Fruit fly (Drosophila melanogaster): ENCODE results near the gene CG15554.

The CG15554 gene

DNA sequence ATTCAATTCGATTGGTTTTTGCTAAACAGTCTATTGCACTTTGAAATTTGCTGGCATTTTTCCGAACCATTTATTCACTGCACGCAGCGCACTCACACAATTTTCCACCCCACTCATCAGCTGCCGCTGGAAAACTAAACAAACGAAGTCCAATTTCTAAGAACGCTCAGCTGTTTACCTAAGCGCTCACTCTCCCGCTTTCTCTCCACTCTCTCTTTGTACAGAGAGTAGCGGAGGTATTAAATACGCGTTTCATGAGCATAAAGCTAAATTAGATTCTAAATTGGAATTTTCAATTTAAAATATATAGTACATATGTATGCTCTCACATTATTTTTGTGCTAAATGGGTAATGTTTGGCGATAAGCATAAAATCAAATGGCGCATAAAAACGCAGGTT is 43.0 kb downstream of the CG15554 start, which contains the start of gene stops (continued):
- TF ChIP-seq Myb (GFP tag; optimal IDR thresholded peaks at IDR 0.05), result no peak
- TF ChIP-seq D19A (tag; optimal IDR thresholded peaks at IDR 0.05), result no peak
- peak; percentile 7 for TF ChIP-seq dmrt99B (tag; optimal IDR thresholded peaks at IDR 0.05)
- TF ChIP-seq chm (GFP tag; IDR thresholded peaks at IDR 0.05), result peak; percentile 74
- TF ChIP-seq CG30403 (GFP tag; optimal IDR thresholded peaks at IDR 0.05), result no peak
- peak; percentile 49 for TF ChIP-seq bcd (GFP tag; optimal IDR thresholded peaks at IDR 0.05)
- TF ChIP-seq CG18764 (GFP tag; optimal IDR thresholded peaks at IDR 0.05), result peak; percentile 46
- 0 out of 2 replicates have a peak, but pooled peaks have one; percentile 30 for TF ChIP-seq CG32532 (GFP tag; IDR thresholded peaks at IDR 0.05)
- no peak for TF ChIP-seq CG10274 (GFP tag; optimal IDR thresholded peaks at IDR 0.05)
- TF ChIP-seq CG11504 (tag; optimal IDR thresholded peaks at IDR 0.05), result peak; percentile 14
- peak; percentile 11 for TF ChIP-seq CG18619 (GFP tag; optimal IDR thresholded peaks at IDR 0.05)
- TF ChIP-seq Fer3 (tag; optimal IDR thresholded peaks at IDR 0.05), result peak; percentile 52
- TF ChIP-seq kah (GFP tag; optimal IDR thresholded peaks at IDR 0.05), result peak; percentile 34
- TF ChIP-seq crc (GFP tag; optimal IDR thresholded peaks at IDR 0.05), result peak; percentile 10
- TF ChIP-seq psq (GFP tag; optimal IDR thresholded peaks at IDR 0.05), result no peak
- TF ChIP-seq Dp (GFP tag; optimal IDR thresholded peaks at IDR 0.05), result no peak
- TF ChIP-seq crol (GFP tag; IDR thresholded peaks at IDR 0.05), result no peak
- TF ChIP-seq CG18476 (GFP tag; optimal IDR thresholded peaks at IDR 0.05), result peak; percentile 43
- TF ChIP-seq CG8924 (tag; optimal IDR thresholded peaks at IDR 0.05), result no peak
- peak; percentile 28 for TF ChIP-seq CG10209 (GFP tag; optimal IDR thresholded peaks at IDR 0.05)
- TF ChIP-seq CG14965 (GFP tag; optimal IDR thresholded peaks at IDR 0.05; ENCODE audit: borderline replicate concordance), result peak; percentile 15
- no peak for TF ChIP-seq CG6654 (GFP tag; optimal IDR thresholded peaks at IDR 0.05)
- TF ChIP-seq gem (tag; optimal IDR thresholded peaks at IDR 0.05), result peak; percentile 31
- TF ChIP-seq CG13894 (tag; optimal IDR thresholded peaks at IDR 0.05), result no peak
- TF ChIP-seq CG12942 (GFP tag; optimal IDR thresholded peaks at IDR 0.05), result peak; percentile 42
- TF ChIP-seq emc (GFP tag; optimal IDR thresholded peaks at IDR 0.05), result no peak
- peak; percentile 40 for TF ChIP-seq CG12236 (GFP tag; optimal IDR thresholded peaks at IDR 0.05)
- no peak for TF ChIP-seq lola (GFP tag; optimal IDR thresholded peaks at IDR 0.05)
- no peak for TF ChIP-seq Max (GFP tag; optimal IDR thresholded peaks at IDR 0.05)
- no peak for TF ChIP-seq gcm (GFP tag; optimal IDR thresholded peaks at IDR 0.05)
- TF ChIP-seq CG16813 (GFP tag; IDR thresholded peaks at IDR 0.05; ENCODE audit: partially characterized antibody), result no peak
- no peak for TF ChIP-seq klu (GFP tag; IDR thresholded peaks at IDR 0.05)
- TF ChIP-seq corto (GFP tag; optimal IDR thresholded peaks at IDR 0.05), result no peak
- no peak for TF ChIP-seq Hr3 (GFP tag; optimal IDR thresholded peaks at IDR 0.05)
- no peak for TF ChIP-seq D (optimal IDR thresholded peaks at IDR 0.05)
- TF ChIP-seq D (GFP tag; optimal IDR thresholded peaks at IDR 0.05), result peak; percentile 19
- no peak for TF ChIP-seq ftz-f1 (GFP tag; optimal IDR thresholded peaks at IDR 0.05)
- no peak for TF ChIP-seq CG6272 (GFP tag; IDR thresholded peaks at IDR 0.05)
- TF ChIP-seq Awh (GFP tag; IDR thresholded peaks at IDR 0.05), result peak; percentile 84
- no peak for TF ChIP-seq tll (GFP tag; optimal IDR thresholded peaks at IDR 0.05)
- no peak for TF ChIP-seq CG3065 (GFP tag; optimal IDR thresholded peaks at IDR 0.05)
- no peak for TF ChIP-seq CG31224 (GFP tag; IDR thresholded peaks at IDR 0.05)
- no peak for TF ChIP-seq CG4617 (GFP tag; optimal IDR thresholded peaks at IDR 0.05; ENCODE audit: borderline replicate concordance)
- no peak for TF ChIP-seq ara (GFP tag; IDR thresholded peaks at IDR 0.05)
- no peak for TF ChIP-seq CG2129 (GFP tag; IDR thresholded peaks at IDR 0.05; ENCODE audit: partially characterized antibody)
- TF ChIP-seq yki (optimal IDR thresholded peaks at IDR 0.05), result peak; percentile 39
- no peak for TF ChIP-seq dimm (GFP tag; IDR thresholded peaks at IDR 0.05)
- TF ChIP-seq Scr (GFP tag; IDR thresholded peaks at IDR 0.05; ENCODE audit: partially characterized antibody), result no peak
- TF ChIP-seq grau (tag; optimal IDR thresholded peaks at IDR 0.05), result no peak
- no peak for TF ChIP-seq Dref (GFP tag; IDR thresholded peaks at IDR 0.05)
- TF ChIP-seq NC2β (GFP tag; optimal IDR thresholded peaks at IDR 0.05), result no peak
- TF ChIP-seq Xrp1 (GFP tag; IDR thresholded peaks at IDR 0.05), result peak; percentile 44
